Worm (Caenorhabditis elegans) whole organism, young adult: ENCODE measurements around the gene arl-5.

ENCODE experiments used
- B0019.2 ChIP-seq: fragments of 200-800 bp; sonication (Bioruptor generic); conservative IDR thresholded peaks from 2 replicates; pipeline ENCODE4 v1.3.6; 2022; ENCODE audit warnings: missing genetic modification reagents, missing genetic modification characterization, missing compliant biosample characterization
- C17E4.6 ChIP-seq: fragments of 200-800 bp; sonication (Bioruptor generic); IDR thresholded peaks from 2 replicates; pipeline ENCODE4 v1.3.6; 2022; ENCODE audit warnings: missing genetic modification reagents, missing genetic modification characterization, missing compliant biosample characterization
- F10E7.11 ChIP-seq: sonication (generic microtip); optimal IDR thresholded peaks from 2 replicates; lab custom pipeline; 2017; ENCODE audit warnings: mild to moderate bottlenecking, missing genetic modification characterization, moderate library complexity, missing compliant biosample characterization
- F23B12.7 ChIP-seq: sonication (generic microtip); optimal IDR thresholded peaks from 2 replicates; lab custom pipeline; 2017; ENCODE audit warnings: missing genetic modification characterization, mild to moderate bottlenecking, missing compliant biosample characterization, antibody characterized with exemption, moderate library complexity; ENCODE audit not compliant: insufficient read depth
- F57A8.1 ChIP-seq: fragments of 200-800 bp; sonication (Bioruptor generic); optimal IDR thresholded peaks from 2 replicates; lab custom pipeline; 2018; ENCODE audit warnings: mild to moderate bottlenecking, missing genetic modification characterization, moderate library complexity, missing compliant biosample characterization
- K11D2.4 ChIP-seq: fragments of 200-800 bp; sonication (Bioruptor generic); IDR thresholded peaks from 2 replicates; pipeline ENCODE4 v1.3.6; 2022; ENCODE audit warnings: missing genetic modification reagents, missing genetic modification characterization, missing compliant biosample characterization
- Y53G8AR.9 ChIP-seq: fragments of 200-800 bp; sonication (Bioruptor generic); conservative IDR thresholded peaks from 2 replicates; pipeline ENCODE4 v1.3.6; 2022; ENCODE audit warnings: missing genetic modification reagents, missing genetic modification characterization, missing compliant biosample characterization
- Y56A3A.18 ChIP-seq: fragments of 200-800 bp; sonication (Bioruptor generic); IDR thresholded peaks from 2 replicates; pipeline ENCODE4 v1.3.6; 2022; ENCODE audit warnings: missing genetic modification reagents, missing genetic modification characterization, missing compliant biosample characterization
- Y95B8A.8 ChIP-seq: fragments of 200-800 bp; sonication (Bioruptor generic); IDR thresholded peaks from 2 replicates; pipeline ENCODE4 v1.3.6; 2022; ENCODE audit warnings: missing genetic modification reagents, missing genetic modification characterization, missing compliant biosample characterization
- ZK185.1 ChIP-seq: sonication (generic microtip); optimal IDR thresholded peaks from 2 replicates; lab custom pipeline; 2016; ENCODE audit warnings: mild to moderate bottlenecking, missing genetic modification characterization, missing compliant biosample characterization; ENCODE audit not compliant: poor library complexity, severe bottlenecking
- ama-1 ChIP-seq, 3 experiments: fragments of 150-350 bp in 1 of 3; sonication (generic microtip) in 2 of 3; optimal IDR thresholded peaks; 2 replicates each; lab custom pipeline; 2014 to 2018; ENCODE audit warnings: missing biosample characterization in 2 of 3, missing genetic modification characterization in 2 of 3, missing genetic modification reagents in 2 of 3
- aptf-3 ChIP-seq: fragments of 200-800 bp; sonication (Bioruptor generic); IDR thresholded peaks from 2 replicates; pipeline ENCODE4 v1.3.6; 2022; ENCODE audit warnings: missing genetic modification characterization, missing compliant biosample characterization
- atf-7 ChIP-seq: sonication (generic microtip); optimal IDR thresholded peaks from 2 replicates; lab custom pipeline; 2017; ENCODE audit warnings: mild to moderate bottlenecking, missing genetic modification characterization, missing compliant biosample characterization
- athp-1 ChIP-seq: sonication (generic microtip); optimal IDR thresholded peaks from 2 replicates; lab custom pipeline; 2017; ENCODE audit warnings: mild to moderate bottlenecking, missing genetic modification characterization, missing compliant biosample characterization
- attf-5 ChIP-seq: fragments of 200-800 bp; sonication (Bioruptor generic); optimal IDR thresholded peaks from 2 replicates; lab custom pipeline; 2018; ENCODE audit warnings: mild to moderate bottlenecking, missing genetic modification characterization, missing compliant biosample characterization
- ccch-3 ChIP-seq: fragments of 200-800 bp; sonication (Bioruptor generic); optimal IDR thresholded peaks from 2 replicates; lab custom pipeline; 2018; ENCODE audit warnings: mild to moderate bottlenecking, missing genetic modification characterization, missing compliant biosample characterization
- cebp-1 ChIP-seq, 2 experiments: fragments of 200-800 bp in 1 of 2; sonication (Bioruptor generic) in 1 of 2; sonication (generic microtip) in 1 of 2; IDR thresholded peaks in 1 of 2; optimal IDR thresholded peaks in 1 of 2; 2 replicates each; pipeline versions ENCODE4 v1.3.6 to Lab custom; 2017 to 2022; ENCODE audit warnings: missing compliant biosample characterization in 2 of 2, missing genetic modification characterization in 2 of 2, mild to moderate bottlenecking in 1 of 2, missing genetic modification reagents in 1 of 2, moderate library complexity in 1 of 2
- ceh-100 ChIP-seq: fragments of 200-800 bp; sonication (Bioruptor generic); IDR thresholded peaks from 2 replicates; pipeline ENCODE4 v1.3.6; 2022; ENCODE audit warnings: missing genetic modification reagents, missing genetic modification characterization, missing compliant biosample characterization
- ceh-79 ChIP-seq: sonication (generic microtip); optimal IDR thresholded peaks from 2 replicates; lab custom pipeline; 2017; ENCODE audit warnings: mild to moderate bottlenecking, missing genetic modification characterization, missing compliant biosample characterization
- egl-44 ChIP-seq: fragments of 200-800 bp; sonication (Bioruptor generic); IDR thresholded peaks from 2 replicates; pipeline ENCODE4 v1.3.6; 2022; ENCODE audit warnings: missing genetic modification reagents, missing genetic modification characterization, missing compliant biosample characterization
- him-1 ChIP-seq: sonication (generic microtip); optimal IDR thresholded peaks from 2 replicates; lab custom pipeline; 2016; ENCODE audit warnings: missing genotype, missing genetic modification reagents, missing genetic modification characterization, missing compliant biosample characterization
- madf-10 ChIP-seq: sonication (generic microtip); optimal IDR thresholded peaks from 2 replicates; lab custom pipeline; 2016; ENCODE audit warnings: mild to moderate bottlenecking, missing genetic modification characterization, missing compliant biosample characterization
- madf-3 ChIP-seq: fragments of 200-800 bp; sonication (Bioruptor generic); IDR thresholded peaks from 2 replicates; pipeline ENCODE4 v1.3.6; 2022; ENCODE audit warnings: missing genetic modification reagents, missing genetic modification characterization, missing compliant biosample characterization
- nfya-1 ChIP-seq: sonication (generic microtip); optimal IDR thresholded peaks from 2 replicates; lab custom pipeline; 2017; ENCODE audit warnings: antibody characterized with exemption, missing compliant biosample characterization, missing genetic modification characterization, borderline replicate concordance; ENCODE audit not compliant: insufficient read depth
- nhr-80 ChIP-seq: sonication (generic microtip); optimal IDR thresholded peaks from 2 replicates; lab custom pipeline; 2016; ENCODE audit warnings: missing genetic modification characterization, missing compliant biosample characterization
- pbrm-1 ChIP-seq: fragments of 200-800 bp; sonication (Bioruptor generic); IDR thresholded peaks from 2 replicates; pipeline ENCODE4 v1.3.6; 2022; ENCODE audit warnings: missing genetic modification reagents, missing genetic modification characterization, missing compliant biosample characterization
- rec-8 ChIP-seq, 2 experiments: sonication (generic microtip); optimal IDR thresholded peaks; 2 replicates each; lab custom pipeline; 2016; ENCODE audit warnings: mild to moderate bottlenecking in 2 of 2, missing genetic modification characterization in 2 of 2, missing genetic modification reagents in 2 of 2, missing genotype in 2 of 2, missing biosample characterization in 1 of 2, missing compliant biosample characterization in 1 of 2, moderate library complexity in 1 of 2
- repo-1 ChIP-seq: sonication (generic microtip); optimal IDR thresholded peaks from 2 replicates; lab custom pipeline; 2017; ENCODE audit warnings: mild to moderate bottlenecking, missing genetic modification characterization, missing compliant biosample characterization
- snpc-1.3 ChIP-seq: sonication (generic microtip); optimal IDR thresholded peaks from 2 replicates; lab custom pipeline; 2017; ENCODE audit warnings: missing genetic modification characterization, mild to moderate bottlenecking, missing compliant biosample characterization, antibody characterized with exemption, moderate library complexity, missing genotype, missing genetic modification reagents; ENCODE audit not compliant: insufficient read depth
- somi-1 ChIP-seq: fragments of 200-800 bp; sonication (Bioruptor generic); optimal IDR thresholded peaks from 2 replicates; lab custom pipeline; 2018; ENCODE audit warnings: mild to moderate bottlenecking, missing genetic modification characterization, missing compliant biosample characterization
- tbx-9 ChIP-seq: sonication (generic microtip); optimal IDR thresholded peaks from 2 replicates; lab custom pipeline; 2016; ENCODE audit warnings: borderline replicate concordance, missing genetic modification characterization, inconsistent platforms, missing compliant biosample characterization
- ztf-26 ChIP-seq: sonication (generic microtip); optimal IDR thresholded peaks from 2 replicates; lab custom pipeline; 2017; ENCODE audit warnings: missing genetic modification characterization, missing compliant biosample characterization
- ztf-28 ChIP-seq: fragments of 200-800 bp; sonication (Bioruptor generic); IDR thresholded peaks from 2 replicates; pipeline ENCODE4 v1.3.6; 2022; ENCODE audit warnings: missing genetic modification reagents, missing genetic modification characterization, missing compliant biosample characterization

arl-5 gene

ce11 chrIII:9804997-9805610, 17.9 kb upstream of the arl-5 start, which contains the start of gene riok-3 (continued):
- TF ChIP-seq madf-10 (no peak), ZK185.1 (tag; lab: Kevin White, UChicago) (peak; percentile 40), repo-1 (tag; lab: Kevin White, UChicago) (peak; percentile 77), somi-1 (GFP tag; lab: Kevin White, UChicago) (peak; percentile 44), B0019.2 (GFP tag; lab: Robert Waterston, UW) (no peak), pbrm-1 (GFP tag; lab: Robert Waterston, UW) (peak; percentile 49; the same call in 1 of the 2 replicates)

ce11 chrIII:9806968-9807559, 16.0 kb upstream of the arl-5 start, which contains the start of gene ZK632.4:
Gene ZK632.4, minus strand, starts transcription at chrIII:9807454.
- no peak for TF ChIP-seq cebp-1 (GFP tag; IDR thresholded peaks at IDR 0.05; lab: Robert Waterston, UW)
- TF ChIP-seq cebp-1 (tag; optimal IDR thresholded peaks at IDR 0.05; lab: Kevin White, UChicago), result peak; percentile 41
- no peak for TF ChIP-seq somi-1 (GFP tag; lab: Kevin White, UChicago)
- TF ChIP-seq, all 124 proteins: peak for 1

ce11 chrIII:9807560-9808046, 15.4 kb upstream of the arl-5 start:
- TF ChIP-seq attf-5 (GFP tag; lab: Kevin White, UChicago) (peak; percentile 47), cebp-1 (GFP tag; IDR thresholded peaks at IDR 0.05; lab: Robert Waterston, UW) (no peak), cebp-1 (tag; optimal IDR thresholded peaks at IDR 0.05; lab: Kevin White, UChicago) (peak; percentile 4), ama-1 (optimal IDR thresholded peaks at IDR 0.05; lab: Kevin White, UChicago) (peak; percentile 21), ama-1 (GFP tag; optimal IDR thresholded peaks at IDR 0.05; lab: Kevin White, UChicago) (no peak), pbrm-1 (GFP tag; lab: Robert Waterston, UW) (no peak), aptf-3 (GFP tag; lab: Robert Waterston, UW) (no peak), Y53G8AR.9 (0 out of 2 replicates have a peak, but pooled peaks have one; percentile 15), ztf-26 (peak; percentile 26), tbx-9 (no peak), nhr-80 (peak; percentile 51)

DNA sequence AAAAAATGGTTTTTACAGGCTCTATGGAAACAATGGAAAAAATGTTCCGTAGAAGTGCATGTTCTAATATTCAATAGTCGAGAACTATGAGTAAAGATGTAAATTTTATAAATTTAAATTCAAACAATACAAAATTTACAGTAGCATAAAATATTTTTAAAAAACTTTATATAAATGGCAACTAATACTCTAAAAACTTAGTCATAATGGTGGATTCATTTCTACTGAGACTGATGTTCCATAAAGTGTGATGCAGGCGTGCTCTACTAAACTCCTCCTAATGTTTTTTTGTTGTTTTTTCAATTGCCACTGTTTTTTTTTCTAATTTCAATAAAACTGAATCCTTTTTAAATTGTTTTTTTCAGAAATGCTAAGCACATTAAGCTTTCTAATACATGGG, 14.9 kb upstream of the arl-5 start, which contains the start of gene gtap-2:
Gene gtap-2 (plus strand): TSS at position 366 of the 400 bp plus-strand sequence.
- TF ChIP-seq F10E7.11 (tag; lab: Kevin White, UChicago) (no peak), F23B12.7 (no peak), F57A8.1 (GFP tag; lab: Kevin White, UChicago) (no peak), ceh-100 (GFP tag; lab: Robert Waterston, UW) (peak; percentile 85), ZK185.1 (tag; lab: Kevin White, UChicago) (peak; percentile 7), B0019.2 (GFP tag; lab: Robert Waterston, UW) (no peak)

DNA sequence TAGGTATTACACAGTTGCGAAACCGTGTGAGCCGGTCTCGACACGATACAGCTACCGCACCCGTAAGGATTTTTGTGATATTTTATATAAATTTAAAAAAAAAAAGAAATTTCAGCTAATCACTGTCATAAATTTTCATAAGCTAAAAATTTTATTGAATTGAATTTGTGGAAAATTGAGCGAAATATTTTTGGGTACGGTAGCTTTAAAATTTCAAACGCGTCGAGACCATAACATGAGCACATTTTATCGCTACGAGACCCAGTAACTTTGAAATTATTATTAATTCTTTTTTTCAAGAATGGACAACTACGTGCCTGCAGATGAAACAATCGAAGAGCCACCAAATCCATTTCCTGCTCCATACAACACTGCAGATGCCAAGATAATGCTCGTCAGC, 9.9 kb upstream of the arl-5 start, which contains the start of gene ZK632.14:
Gene ZK632.14 (plus strand): TSS at position 301 of the 400 bp plus-strand sequence.
- no peak for TF ChIP-seq ztf-28 (GFP tag; lab: Robert Waterston, UW)
- TF ChIP-seq ceh-79 (tag; lab: Kevin White, UChicago), result no peak
- no peak for TF ChIP-seq egl-44 (GFP tag; lab: Robert Waterston, UW)
- no peak for TF ChIP-seq K11D2.4 (GFP tag; lab: Robert Waterston, UW)
- TF ChIP-seq somi-1 (GFP tag; lab: Kevin White, UChicago), result no peak
- TF ChIP-seq nfya-1 (tag; lab: Kevin White, UChicago), result no peak
- TF ChIP-seq Y56A3A.18 (GFP tag; lab: Robert Waterston, UW), result no peak
- TF ChIP-seq rec-8 (tag; optimal IDR thresholded peaks at IDR 0.05; lab: Kevin White, UChicago), result no peak
- TF ChIP-seq athp-1, result no peak
- TF ChIP-seq ccch-3 (GFP tag; lab: Kevin White, UChicago), result no peak
- no peak for TF ChIP-seq snpc-1.3 (tag; lab: Kevin White, UChicago)
- TF ChIP-seq C17E4.6 (GFP tag; lab: Robert Waterston, UW), result no peak
- no peak for TF ChIP-seq repo-1 (tag; lab: Kevin White, UChicago)
- TF ChIP-seq him-1 (tag; lab: Kevin White, UChicago), result no peak
- no peak for TF ChIP-seq Y95B8A.8
- TF ChIP-seq madf-3 (GFP tag; lab: Robert Waterston, UW), result no peak
- no peak for TF ChIP-seq atf-7 (tag; lab: Kevin White, UChicago)
